Worm (Caenorhabditis elegans) whole organism, dauer: ENCODE results near the gene ndub-3.

Source experiments
- unc-62 ChIP-seq: sonication (generic microtip); optimal IDR thresholded peaks from 2 replicates; lab custom pipeline; 2017; ENCODE audit warnings: missing biosample characterization, missing genetic modification reagents, missing genetic modification characterization

ndub-3 gene

ce11 chrII:8964835-8965234 lies at the start of gene ndub-3, which contains the start of gene C18E9.2:
Gene ndub-3 (minus strand): TSS chrII:8964890.
Gene C18E9.2 (plus strand): TSS chrII:8965006.
- no peak for TF ChIP-seq unc-62 (GFP tag; lab: Kevin White, UChicago)

ce11 chrII:9014188-9014587 lies 49.5 kb upstream of the ndub-3 start:
- no peak for TF ChIP-seq unc-62 (GFP tag; lab: Kevin White, UChicago)

DNA sequence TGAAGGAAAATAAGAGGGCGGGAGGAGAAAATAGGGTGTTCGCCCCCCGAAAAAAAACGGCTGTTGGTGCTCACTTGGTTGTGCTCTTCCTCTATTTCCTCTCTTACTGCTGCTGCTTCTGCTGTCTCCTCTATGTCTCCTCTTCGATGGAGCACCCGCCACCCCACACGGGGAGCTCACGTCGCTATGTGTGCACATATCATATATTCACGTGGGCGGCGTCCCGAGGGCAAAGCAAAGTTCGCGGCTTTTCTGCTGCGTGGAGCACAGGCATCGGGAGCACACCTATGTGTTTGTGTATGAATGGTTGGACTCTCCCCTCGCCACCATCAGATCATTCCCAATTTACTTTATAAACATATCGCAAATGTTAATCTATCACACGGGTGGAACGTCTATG lies 48.7 kb upstream of the ndub-3 start:
- no peak for TF ChIP-seq unc-62 (GFP tag; lab: Kevin White, UChicago)

DNA sequence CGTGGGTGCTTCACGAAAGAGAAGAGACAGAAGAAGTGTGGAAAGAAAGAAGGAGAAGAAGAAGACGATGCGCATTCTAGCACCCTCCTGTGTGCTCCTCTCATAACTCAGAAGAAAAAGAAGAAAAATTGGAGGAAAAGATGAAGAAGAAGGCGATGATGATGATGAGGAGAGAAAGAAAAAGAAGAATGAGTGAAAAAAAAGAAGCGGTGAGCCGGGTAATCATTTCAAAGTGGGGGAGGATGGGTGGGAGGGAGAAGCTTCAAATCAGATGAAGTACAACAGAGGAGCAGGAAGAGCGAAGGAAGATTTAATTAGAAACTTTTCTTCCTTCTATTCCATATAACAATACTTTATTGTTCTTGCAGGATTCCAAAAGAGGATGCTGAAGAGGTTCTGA lies 46.0 kb upstream of the ndub-3 start:
- TF ChIP-seq unc-62 (GFP tag; lab: Kevin White, UChicago) = no peak

- TF ChIP-seq unc-62 (GFP tag; lab: Kevin White, UChicago) = no peak
Measured at ce11 chrII:9009976-9010702, 45.4 kb upstream of the ndub-3 start.

DNA sequence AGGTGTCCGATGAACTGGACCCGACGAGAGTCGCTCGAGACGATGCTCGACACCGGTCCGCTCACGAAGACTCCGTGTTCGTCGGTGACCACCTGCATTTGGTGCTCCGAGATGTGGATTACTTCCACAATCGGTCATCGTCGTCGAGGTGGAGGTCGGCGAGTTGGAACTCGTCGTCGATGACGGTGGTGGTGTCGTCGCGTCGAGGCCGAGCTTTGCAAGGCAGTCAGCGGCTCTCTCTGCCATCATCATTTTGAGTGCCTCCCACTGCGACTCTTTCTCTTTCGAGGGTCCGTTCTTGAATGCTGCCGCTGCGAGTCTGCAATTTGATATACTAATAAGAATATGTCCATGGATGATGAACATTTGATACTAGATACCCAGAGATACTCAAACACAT lies 43.1 kb upstream of the ndub-3 start:
- no peak for TF ChIP-seq unc-62 (GFP tag; lab: Kevin White, UChicago)

DNA sequence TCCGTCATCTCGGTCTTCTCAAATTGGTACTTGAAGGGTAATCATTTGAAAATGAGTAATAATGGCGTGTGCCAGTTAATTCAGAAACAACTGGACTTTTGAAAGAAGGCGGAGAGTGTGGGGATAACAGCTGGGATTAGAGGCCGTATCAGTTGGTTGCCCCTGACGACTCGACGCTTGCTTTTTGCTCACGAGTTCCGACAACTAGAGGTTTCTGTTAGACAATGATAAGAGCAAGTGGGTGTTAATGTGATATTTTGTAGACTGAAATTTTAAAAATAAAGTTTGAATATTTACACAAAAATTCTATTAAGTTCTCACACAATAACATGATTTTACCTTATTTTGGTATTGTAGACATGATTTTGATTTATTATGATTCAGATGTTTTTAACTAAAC lies 40.4 kb upstream of the ndub-3 start, which contains the start of gene F44G4.7:
F44G4.7 (minus strand) TSS at position 101 of the 400 bp plus-strand sequence.
- no peak for TF ChIP-seq unc-62 (GFP tag; lab: Kevin White, UChicago)

ce11 chrII:9001743-9002222 lies 37.1 kb upstream of the ndub-3 start, which contains the start of gene F44G4.6:
Gene F44G4.6 (minus strand): TSS chrII:9001793.
- TF ChIP-seq unc-62 (GFP tag; lab: Kevin White, UChicago) = no peak

- TF ChIP-seq unc-62 (GFP tag; lab: Kevin White, UChicago) = no peak
Measured at ce11 chrII:9000331-9000730, 35.6 kb upstream of the ndub-3 start, which contains the start of gene F44G4.5. Gene F44G4.5 (minus strand): TSS chrII:9000431.

DNA sequence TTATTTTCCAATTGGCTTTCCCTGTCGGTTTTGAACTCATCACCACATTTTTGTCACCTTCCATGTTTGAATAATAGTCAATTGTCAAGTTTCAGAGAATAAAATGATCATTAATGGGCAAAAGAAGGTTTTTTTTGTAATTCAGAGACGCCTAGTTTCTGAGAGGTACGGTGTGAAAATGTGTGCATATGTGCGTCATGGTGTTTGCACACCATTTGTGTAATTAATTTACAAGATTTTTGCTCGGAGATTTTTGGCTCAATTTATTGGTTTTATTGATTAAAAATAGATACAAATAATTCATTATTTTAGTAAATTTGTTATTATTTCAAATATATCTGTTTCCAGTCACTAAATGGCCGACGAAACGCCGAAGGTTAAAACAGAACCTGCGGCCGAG lies 32.8 kb upstream of the ndub-3 start, which contains the start of the genes F44G4.3 and tdp-1:
F44G4.3 (minus strand) TSS at position 184 of the 400 bp plus-strand sequence.
tdp-1 (plus strand) TSS at position 347 of the 400 bp plus-strand sequence.
- no peak for TF ChIP-seq unc-62 (GFP tag; lab: Kevin White, UChicago)

ce11 chrII:8996064-8996463 lies 31.4 kb upstream of the ndub-3 start, which contains the start of gene ndub-2:
Gene ndub-2 (plus strand): TSS chrII:8996364.
- no peak for TF ChIP-seq unc-62 (GFP tag; lab: Kevin White, UChicago)

DNA sequence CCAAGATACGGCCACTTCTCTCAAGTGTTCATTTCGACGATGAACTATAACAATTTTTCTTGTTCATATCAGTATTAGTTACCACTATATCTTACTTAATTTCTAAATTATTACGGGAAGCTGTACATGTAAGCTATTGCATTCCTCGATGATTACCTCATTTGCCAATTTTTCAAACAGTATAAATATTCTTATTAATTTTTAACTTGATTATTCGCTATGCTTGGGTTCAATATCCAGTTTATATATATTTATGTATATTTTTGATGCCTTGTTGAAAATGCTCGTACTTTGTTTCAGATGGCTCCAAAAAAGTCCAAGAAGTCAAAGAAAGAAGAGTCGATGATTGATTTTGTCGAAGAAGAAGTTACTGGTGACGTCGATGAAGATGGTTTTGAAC lies 29.6 kb upstream of the ndub-3 start, which contains the start of gene F44G4.1:
F44G4.1 (plus strand) TSS at position 301 of the 400 bp plus-strand sequence.
- TF ChIP-seq unc-62 (GFP tag; lab: Kevin White, UChicago) = no peak

- TF ChIP-seq unc-62 (GFP tag; lab: Kevin White, UChicago) = no peak
Measured at ce11 chrII:8992780-8993179, 28.1 kb upstream of the ndub-3 start, which contains the start of gene ooc-5. Gene ooc-5 (plus strand): TSS chrII:8993160.

DNA sequence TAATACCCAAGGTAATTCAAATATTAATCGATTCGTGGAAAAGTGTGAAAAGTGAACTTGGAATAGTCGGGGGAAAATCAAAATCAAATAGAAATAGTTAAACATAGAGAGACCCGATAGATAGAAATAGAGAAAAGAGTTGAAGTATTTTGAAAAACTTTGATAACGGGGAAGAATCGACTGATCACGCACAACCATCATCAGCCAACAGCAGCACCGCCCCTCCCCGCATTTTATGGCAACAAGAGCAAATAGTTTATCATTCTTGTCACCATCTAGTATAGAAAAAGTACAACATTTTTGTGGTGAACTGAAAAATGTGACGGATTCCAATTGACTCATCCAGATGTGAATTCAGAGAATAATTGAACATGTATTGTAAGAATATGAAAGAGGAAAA lies 26.9 kb upstream of the ndub-3 start:
- no peak for TF ChIP-seq unc-62 (GFP tag; lab: Kevin White, UChicago)

- no peak for TF ChIP-seq unc-62 (GFP tag; lab: Kevin White, UChicago)
Measured at ce11 chrII:8990267-8990666, 25.6 kb upstream of the ndub-3 start.

DNA sequence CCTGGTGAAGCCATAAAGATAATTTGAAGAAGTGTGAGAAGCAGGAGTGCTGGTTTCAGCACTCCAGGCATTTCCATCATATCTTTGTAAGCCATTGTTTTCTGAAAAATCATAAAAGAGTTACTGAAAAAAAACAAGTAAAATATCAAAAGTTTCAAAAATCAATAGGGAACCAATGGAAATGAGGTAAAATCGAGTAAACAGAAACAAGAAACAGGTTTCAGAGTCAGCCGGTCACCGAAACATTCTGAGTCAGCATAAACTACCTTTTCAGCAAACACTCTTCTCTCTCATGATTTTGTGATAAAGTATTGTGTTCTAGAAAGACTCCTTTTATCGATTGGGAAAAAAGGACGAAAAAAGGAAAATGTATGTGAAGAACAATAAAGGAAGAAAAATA lies 24.8 kb upstream of the ndub-3 start, which contains the start of gene C18E9.9:
C18E9.9 (minus strand) TSS at position 101 of the 400 bp plus-strand sequence.
- no peak for TF ChIP-seq unc-62 (GFP tag; lab: Kevin White, UChicago)
